Worm (Caenorhabditis elegans) whole organism, young adult: ENCODE measurements around the gene dmd-7.

Experiments used
- F10E7.11 ChIP-seq: sonication (generic microtip); optimal IDR thresholded peaks from 2 replicates; lab custom pipeline; 2017; ENCODE audit warnings: mild to moderate bottlenecking, missing genetic modification characterization, moderate library complexity, missing compliant biosample characterization
- T07F8.4 ChIP-seq: sonication (generic microtip); optimal IDR thresholded peaks from 2 replicates; lab custom pipeline; 2016; ENCODE audit warnings: mild to moderate bottlenecking, missing genetic modification characterization, moderate library complexity, missing compliant biosample characterization
- Y95B8A.8 ChIP-seq: fragments of 200-800 bp; sonication (Bioruptor generic); IDR thresholded peaks from 2 replicates; pipeline ENCODE4 v1.3.6; 2022; ENCODE audit warnings: missing genetic modification reagents, missing genetic modification characterization, missing compliant biosample characterization
- ama-1 ChIP-seq, 3 experiments: fragments of 150-350 bp in 1 of 3; sonication (generic microtip) in 2 of 3; optimal IDR thresholded peaks; 2 replicates each; lab custom pipeline; 2014 to 2018; ENCODE audit warnings: missing biosample characterization in 2 of 3, missing genetic modification characterization in 2 of 3, missing genetic modification reagents in 2 of 3
- nfya-1 ChIP-seq: sonication (generic microtip); optimal IDR thresholded peaks from 2 replicates; lab custom pipeline; 2017; ENCODE audit warnings: antibody characterized with exemption, missing compliant biosample characterization, missing genetic modification characterization, borderline replicate concordance; ENCODE audit not compliant: insufficient read depth
- nfyb-1 ChIP-seq: fragments of 200-800 bp; sonication (Bioruptor generic); IDR thresholded peaks from 2 replicates; pipeline ENCODE4 v1.3.6; 2022; ENCODE audit warnings: missing genetic modification reagents, missing genetic modification characterization, missing compliant biosample characterization
- pha-4 ChIP-seq: fragments of 150-350 bp; sonication (generic microtip); optimal IDR thresholded peaks from 2 replicates; lab custom pipeline; 2014; ENCODE audit warnings: missing biosample characterization, missing genetic modification reagents, missing genetic modification characterization

DNA sequence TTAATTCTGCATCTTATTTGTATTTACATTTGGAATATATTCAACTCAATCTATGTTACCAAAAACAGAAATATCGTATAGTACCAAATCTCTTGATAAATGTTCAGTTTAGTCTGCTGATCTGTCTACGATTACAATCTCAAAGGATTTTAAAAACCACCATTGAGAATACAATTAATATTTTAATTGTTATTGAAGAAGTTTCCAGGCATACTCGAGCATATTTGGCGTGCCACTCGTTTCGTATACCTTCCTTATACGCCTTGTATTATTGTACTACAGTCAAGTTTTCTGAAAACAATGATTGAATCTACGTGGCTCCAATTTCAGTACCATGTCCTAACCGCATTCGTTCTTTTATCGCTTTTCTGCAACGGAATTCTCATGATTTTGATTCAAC is 28.9 kb upstream of the dmd-7 start, which contains the start of gene str-206:
- no peak for TF ChIP-seq Y95B8A.8 (GFP tag; lab: Robert Waterston, UW)
- no peak for TF ChIP-seq ama-1 (optimal IDR thresholded peaks at IDR 0.05; lab: Kevin White, UChicago)
- no peak for TF ChIP-seq ama-1 (GFP tag; optimal IDR thresholded peaks at IDR 0.05; lab: Kevin White, UChicago)
- TF ChIP-seq pha-4 (tag; lab: Kevin White, UChicago): no peak
- TF ChIP-seq nfyb-1: no peak
- TF ChIP-seq F10E7.11: no peak
- TF ChIP-seq T07F8.4 (tag; lab: Kevin White, UChicago): no peak
- TF ChIP-seq nfya-1 (tag; lab: Kevin White, UChicago): no peak
